2 fruit fly cellular contexts compared by ENCODE assay signal in genomic region chr3L:276736-277487, dm6.
TF ChIP-seq lines count a peak whose summit lies in the region.

TSS of gene RhoGEF3 (plus strand) at chr3L:277437.

- TF ChIP-seq CTCF in whole organism, embryonic (GFP tag; optimal IDR thresholded peaks at IDR 0.05; lab: Kevin White, UChicago): no peak

TF ChIP-seq in whole organism, adult, 20 proteins besides CTCF, POLR2A, EP300 and RAD21:
- no peak for TF ChIP-seq toe (GFP tag; optimal IDR thresholded peaks at IDR 0.05; lab: Kevin White, UChicago)
- peak; percentile 25 for TF ChIP-seq Mnt (GFP tag; optimal IDR thresholded peaks at IDR 0.05; lab: Kevin White, UChicago)

TF ChIP-seq in whole organism, embryonic, 481 proteins besides CTCF, POLR2A, EP300 and RAD21:
- no peak for TF ChIP-seq lab (GFP tag; optimal IDR thresholded peaks at IDR 0.05; lab: Kevin White, UChicago)
- no peak for TF ChIP-seq CG10209 (GFP tag; optimal IDR thresholded peaks at IDR 0.05; lab: Kevin White, UChicago)
- no peak for TF ChIP-seq CG43689 (GFP tag; IDR thresholded peaks at IDR 0.05; lab: Robert Waterston, UW)
- TF ChIP-seq Mad (GFP tag; optimal IDR thresholded peaks at IDR 0.05; lab: Kevin White, UChicago): no peak
- TF ChIP-seq CoRest (tag; optimal IDR thresholded peaks at IDR 0.05; lab: Kevin White, UChicago): no peak
- TF ChIP-seq CG9727 (GFP tag; optimal IDR thresholded peaks at IDR 0.05; lab: Kevin White, UChicago): no peak
- TF ChIP-seq nerfin-1 (tag; optimal IDR thresholded peaks at IDR 0.05; lab: Kevin White, UChicago): peak; percentile 50
- peak; percentile 46 for TF ChIP-seq cg (GFP tag; optimal IDR thresholded peaks at IDR 0.05; lab: Kevin White, UChicago)
- no peak for TF ChIP-seq bcd (GFP tag; optimal IDR thresholded peaks at IDR 0.05; lab: Kevin White, UChicago)
- TF ChIP-seq eve (GFP tag; optimal IDR thresholded peaks at IDR 0.05; lab: Kevin White, UChicago): no peak
- TF ChIP-seq CG2199 (GFP tag; IDR thresholded peaks at IDR 0.05; lab: Robert Waterston, UW): 0 out of 3 replicates have a peak, but pooled peaks have one; percentile 30
- peak; percentile 74 for TF ChIP-seq scrt (GFP tag; optimal IDR thresholded peaks at IDR 0.05; lab: Kevin White, UChicago)
- no peak for TF ChIP-seq CG4424 (GFP tag; optimal IDR thresholded peaks at IDR 0.05; lab: Kevin White, UChicago)
- TF ChIP-seq CG5180 (GFP tag; optimal IDR thresholded peaks at IDR 0.05; lab: Kevin White, UChicago): peak; percentile 93
- 0 out of 4 replicates have a peak, but pooled peaks have one; percentile 45 for TF ChIP-seq chinmo (GFP tag; IDR thresholded peaks at IDR 0.05; lab: Robert Waterston, UW; ENCODE audit: partially characterized antibody)
- no peak for TF ChIP-seq CG12299 (tag; optimal IDR thresholded peaks at IDR 0.05; lab: Kevin White, UChicago)
- TF ChIP-seq CG6791 (GFP tag; IDR thresholded peaks at IDR 0.05; lab: Robert Waterston, UW; ENCODE audit: partially characterized antibody): no peak
- TF ChIP-seq tna (GFP tag; IDR thresholded peaks at IDR 0.05; lab: Robert Waterston, UW; ENCODE audit: partially characterized antibody): no peak
- TF ChIP-seq CG3163 (GFP tag; optimal IDR thresholded peaks at IDR 0.05; lab: Kevin White, UChicago): no peak
- peak; percentile 3 to 8 for TF ChIP-seq Trl (optimal IDR thresholded peaks at IDR 0.05; lab: Kevin White, UChicago)
- no peak for TF ChIP-seq Trl (GFP tag; optimal IDR thresholded peaks at IDR 0.05; lab: Kevin White, UChicago)
- no peak for TF ChIP-seq CG9932 (GFP tag; IDR thresholded peaks at IDR 0.05; lab: Robert Waterston, UW)
- no peak for TF ChIP-seq org-1 (GFP tag; optimal IDR thresholded peaks at IDR 0.05; lab: Kevin White, UChicago)
- no peak for TF ChIP-seq Hr78 (GFP tag; optimal IDR thresholded peaks at IDR 0.05; lab: Kevin White, UChicago)
- peak; percentile 23 for TF ChIP-seq Med (GFP tag; lab: Kevin White, UChicago)
- no peak for TF ChIP-seq CG3726 (GFP tag; IDR thresholded peaks at IDR 0.05; lab: Robert Waterston, UW)
- no peak for TF ChIP-seq CG6854 (GFP tag; optimal IDR thresholded peaks at IDR 0.05; lab: Kevin White, UChicago)
- peak; percentile 79 for TF ChIP-seq twi (tag; optimal IDR thresholded peaks at IDR 0.05; lab: Kevin White, UChicago)
- TF ChIP-seq Deaf1 (tag; optimal IDR thresholded peaks at IDR 0.05; lab: Kevin White, UChicago): peak; percentile 57
- TF ChIP-seq BtbVII (GFP tag; optimal IDR thresholded peaks at IDR 0.05; lab: Kevin White, UChicago): no peak
- TF ChIP-seq CG13624 (GFP tag; optimal IDR thresholded peaks at IDR 0.05; lab: Kevin White, UChicago): no peak
- peak; percentile 91 for TF ChIP-seq ewg (GFP tag; optimal IDR thresholded peaks at IDR 0.05; lab: Kevin White, UChicago)
- no peak for TF ChIP-seq Ssrp (tag; optimal IDR thresholded peaks at IDR 0.05; lab: Kevin White, UChicago)
- TF ChIP-seq nom (GFP tag; optimal IDR thresholded peaks at IDR 0.05; lab: Kevin White, UChicago): no peak
- no peak for TF ChIP-seq CG6813 (GFP tag; optimal IDR thresholded peaks at IDR 0.05; lab: Kevin White, UChicago)
- TF ChIP-seq pros (GFP tag; optimal IDR thresholded peaks at IDR 0.05; lab: Kevin White, UChicago): peak; percentile 35
- TF ChIP-seq unc-4 (GFP tag; IDR thresholded peaks at IDR 0.05; lab: Robert Waterston, UW; ENCODE audit: partially characterized antibody): no peak
- no peak for TF ChIP-seq CG13775 (GFP tag; optimal IDR thresholded peaks at IDR 0.05; lab: Kevin White, UChicago)
- TF ChIP-seq crp (GFP tag; optimal IDR thresholded peaks at IDR 0.05; lab: Kevin White, UChicago): no peak
- peak; percentile 99 for TF ChIP-seq CG11504 (tag; optimal IDR thresholded peaks at IDR 0.05; lab: Kevin White, UChicago)
- TF ChIP-seq dpn (GFP tag; optimal IDR thresholded peaks at IDR 0.05; lab: Kevin White, UChicago): no peak
- TF ChIP-seq toy (GFP tag; IDR thresholded peaks at IDR 0.05; lab: Robert Waterston, UW): no peak
- no peak for TF ChIP-seq CG11695 (GFP tag; IDR thresholded peaks at IDR 0.05; lab: Robert Waterston, UW)
- no peak for TF ChIP-seq grn (GFP tag; optimal IDR thresholded peaks at IDR 0.05; lab: Kevin White, UChicago)
- TF ChIP-seq CG10274 (GFP tag; optimal IDR thresholded peaks at IDR 0.05; lab: Kevin White, UChicago): no peak
- TF ChIP-seq sim (GFP tag; IDR thresholded peaks at IDR 0.05; lab: Robert Waterston, UW): no peak
